Fruit fly (Drosophila melanogaster): ENCODE measurements around the gene CG2901.

dm6 chrX:3870577-3870976 lies 42.6 kb downstream of the CG2901 start:
- TF ChIP-seq psq (optimal IDR thresholded peaks at IDR 0.05) (no peak), insv (optimal IDR thresholded peaks at IDR 0.05) (no peak), h (optimal IDR thresholded peaks at IDR 0.05) (no peak), Myc (optimal IDR thresholded peaks at IDR 0.05) (no peak), Sin3A (optimal IDR thresholded peaks at IDR 0.05) (no peak), ttk (optimal IDR thresholded peaks at IDR 0.05) (no peak)

Measured in Kc167 (cell line).